Worm (Caenorhabditis elegans): ENCODE measurements around the gene dhs-28.

dhs-28 gene

ce11 chrX:6801546-6801945 is 16.7 kb upstream of the dhs-28 start:
- TF ChIP-seq med-1 (GFP tag; optimal IDR thresholded peaks at IDR 0.05; ENCODE audit: insufficient read depth) (no peak), ztf-29 (GFP tag; IDR thresholded peaks at IDR 0.05) (no peak), ztf-23 (GFP tag; IDR thresholded peaks at IDR 0.05) (no peak), tab-1 (GFP tag; IDR thresholded peaks at IDR 0.05) (no peak), T22C8.4 (GFP tag; IDR thresholded peaks at IDR 0.05) (no peak), flt-1 (GFP tag; IDR thresholded peaks at IDR 0.05) (no peak), cog-1 (tag; optimal IDR thresholded peaks at IDR 0.05) (no peak), klf-2 (GFP tag; conservative IDR thresholded peaks at IDR 0.05) (no peak), ref-1 (GFP tag; conservative IDR thresholded peaks at IDR 0.05) (no peak)

- TF ChIP-seq flt-1 (GFP tag; IDR thresholded peaks at IDR 0.05), result no peak
- no peak for TF ChIP-seq ztf-23 (GFP tag; IDR thresholded peaks at IDR 0.05)
- TF ChIP-seq ztf-29 (GFP tag; IDR thresholded peaks at IDR 0.05), result no peak
- TF ChIP-seq klf-2 (GFP tag; conservative IDR thresholded peaks at IDR 0.05), result no peak
- no peak for TF ChIP-seq med-1 (GFP tag; optimal IDR thresholded peaks at IDR 0.05; ENCODE audit: insufficient read depth)
- no peak for TF ChIP-seq tab-1 (GFP tag; IDR thresholded peaks at IDR 0.05)
- no peak for TF ChIP-seq T22C8.4 (GFP tag; IDR thresholded peaks at IDR 0.05)
- no peak for TF ChIP-seq cog-1 (tag; optimal IDR thresholded peaks at IDR 0.05)
- TF ChIP-seq ref-1 (GFP tag; conservative IDR thresholded peaks at IDR 0.05), result no peak
Measured at ce11 chrX:6804405-6804804, 13.8 kb upstream of the dhs-28 start.

ce11 chrX:6804857-6805256 is 13.4 kb upstream of the dhs-28 start:
- TF ChIP-seq med-1 (GFP tag; optimal IDR thresholded peaks at IDR 0.05; ENCODE audit: insufficient read depth), result no peak
- TF ChIP-seq cog-1 (tag; optimal IDR thresholded peaks at IDR 0.05), result no peak
- no peak for TF ChIP-seq ztf-29 (GFP tag; IDR thresholded peaks at IDR 0.05)
- no peak for TF ChIP-seq flt-1 (GFP tag; IDR thresholded peaks at IDR 0.05)
- no peak for TF ChIP-seq klf-2 (GFP tag; conservative IDR thresholded peaks at IDR 0.05)
- TF ChIP-seq tab-1 (GFP tag; IDR thresholded peaks at IDR 0.05), result no peak
- TF ChIP-seq ref-1 (GFP tag; conservative IDR thresholded peaks at IDR 0.05), result no peak
- TF ChIP-seq T22C8.4 (GFP tag; IDR thresholded peaks at IDR 0.05), result no peak
- TF ChIP-seq ztf-23 (GFP tag; IDR thresholded peaks at IDR 0.05), result no peak

ce11 chrX:6805427-6805826 is 12.8 kb upstream of the dhs-28 start:
- TF ChIP-seq tab-1 (GFP tag; IDR thresholded peaks at IDR 0.05) (no peak), cog-1 (tag; optimal IDR thresholded peaks at IDR 0.05) (no peak), flt-1 (GFP tag; IDR thresholded peaks at IDR 0.05) (no peak), klf-2 (GFP tag; conservative IDR thresholded peaks at IDR 0.05) (no peak), ref-1 (GFP tag; conservative IDR thresholded peaks at IDR 0.05) (no peak), ztf-23 (GFP tag; IDR thresholded peaks at IDR 0.05) (no peak), med-1 (GFP tag; optimal IDR thresholded peaks at IDR 0.05; ENCODE audit: insufficient read depth) (no peak), ztf-29 (GFP tag; IDR thresholded peaks at IDR 0.05) (no peak), T22C8.4 (GFP tag; IDR thresholded peaks at IDR 0.05) (no peak)

- TF ChIP-seq klf-2 (GFP tag; conservative IDR thresholded peaks at IDR 0.05) (no peak), tab-1 (GFP tag; IDR thresholded peaks at IDR 0.05) (0 out of 2 replicates have a peak, but pooled peaks have one; percentile 35)
Measured at ce11 chrX:6806463-6806862, 11.8 kb upstream of the dhs-28 start, which contains the start of gene atg-2. atg-2 (plus strand) TSS chrX:6806763.

ce11 chrX:6807137-6807861 is 10.9 kb upstream of the dhs-28 start:
- no peak for TF ChIP-seq ref-1 (GFP tag; conservative IDR thresholded peaks at IDR 0.05)
- no peak for TF ChIP-seq ztf-29 (GFP tag; IDR thresholded peaks at IDR 0.05)
- no peak for TF ChIP-seq med-1 (GFP tag; optimal IDR thresholded peaks at IDR 0.05; ENCODE audit: insufficient read depth)
- no peak for TF ChIP-seq cog-1 (tag; optimal IDR thresholded peaks at IDR 0.05)
- TF ChIP-seq flt-1 (GFP tag; IDR thresholded peaks at IDR 0.05), result no peak
- no peak for TF ChIP-seq T22C8.4 (GFP tag; IDR thresholded peaks at IDR 0.05)
- TF ChIP-seq tab-1 (GFP tag; IDR thresholded peaks at IDR 0.05), result no peak
- TF ChIP-seq klf-2 (GFP tag; conservative IDR thresholded peaks at IDR 0.05), result no peak
- TF ChIP-seq ztf-23 (GFP tag; IDR thresholded peaks at IDR 0.05), result no peak

- TF ChIP-seq T22C8.4 (GFP tag; IDR thresholded peaks at IDR 0.05), result no peak
- no peak for TF ChIP-seq flt-1 (GFP tag; IDR thresholded peaks at IDR 0.05)
- TF ChIP-seq ztf-29 (GFP tag; IDR thresholded peaks at IDR 0.05), result no peak
- no peak for TF ChIP-seq cog-1 (tag; optimal IDR thresholded peaks at IDR 0.05)
- TF ChIP-seq med-1 (GFP tag; optimal IDR thresholded peaks at IDR 0.05; ENCODE audit: insufficient read depth), result no peak
- TF ChIP-seq klf-2 (GFP tag; conservative IDR thresholded peaks at IDR 0.05), result no peak
- TF ChIP-seq tab-1 (GFP tag; IDR thresholded peaks at IDR 0.05), result no peak
Measured at ce11 chrX:6808239-6808638, 10.0 kb upstream of the dhs-28 start.

- TF ChIP-seq ref-1 (GFP tag; conservative IDR thresholded peaks at IDR 0.05), result no peak
- TF ChIP-seq cog-1 (tag; optimal IDR thresholded peaks at IDR 0.05), result no peak
- no peak for TF ChIP-seq ztf-23 (GFP tag; IDR thresholded peaks at IDR 0.05)
- no peak for TF ChIP-seq tab-1 (GFP tag; IDR thresholded peaks at IDR 0.05)
- no peak for TF ChIP-seq T22C8.4 (GFP tag; IDR thresholded peaks at IDR 0.05)
- TF ChIP-seq ztf-29 (GFP tag; IDR thresholded peaks at IDR 0.05), result no peak
- TF ChIP-seq klf-2 (GFP tag; conservative IDR thresholded peaks at IDR 0.05), result no peak
- no peak for TF ChIP-seq med-1 (GFP tag; optimal IDR thresholded peaks at IDR 0.05; ENCODE audit: insufficient read depth)
- no peak for TF ChIP-seq flt-1 (GFP tag; IDR thresholded peaks at IDR 0.05)
Measured at ce11 chrX:6808640-6809039, 9.6 kb upstream of the dhs-28 start.

ce11 chrX:6813025-6813424 is 5.2 kb upstream of the dhs-28 start:
- TF ChIP-seq ztf-23 (GFP tag; IDR thresholded peaks at IDR 0.05) (no peak), cog-1 (tag; optimal IDR thresholded peaks at IDR 0.05) (no peak), tab-1 (GFP tag; IDR thresholded peaks at IDR 0.05) (no peak), ztf-29 (GFP tag; IDR thresholded peaks at IDR 0.05) (no peak), klf-2 (GFP tag; conservative IDR thresholded peaks at IDR 0.05) (no peak), T22C8.4 (GFP tag; IDR thresholded peaks at IDR 0.05) (no peak)

ce11 chrX:6819135-6819534 is 897 bp downstream of the dhs-28 start:
- TF ChIP-seq cog-1 (tag; optimal IDR thresholded peaks at IDR 0.05) (no peak), T22C8.4 (GFP tag; IDR thresholded peaks at IDR 0.05) (no peak)
